Worm (Caenorhabditis elegans): ENCODE measurements around the gene Y47D7A.18.

- TF ChIP-seq ama-1 (optimal IDR thresholded peaks at IDR 0.05) = no peak
- no peak for TF ChIP-seq sea-1 (GFP tag; conservative IDR thresholded peaks at IDR 0.05)
- no peak for TF ChIP-seq ceh-36 (tag; optimal IDR thresholded peaks at IDR 0.05)
- TF ChIP-seq ceh-13 (GFP tag; optimal IDR thresholded peaks at IDR 0.05) = no peak
- no peak for TF ChIP-seq hnd-1 (tag; optimal IDR thresholded peaks at IDR 0.05)
- TF ChIP-seq tbx-11 (GFP tag; IDR thresholded peaks at IDR 0.05) = no peak
- no peak for TF ChIP-seq pes-1 (GFP tag; IDR thresholded peaks at IDR 0.05)
- TF ChIP-seq hmg-4 (GFP tag; optimal IDR thresholded peaks at IDR 0.05) = no peak
- TF ChIP-seq B0310.2 (tag; optimal IDR thresholded peaks at IDR 0.05) = no peak
- no peak for TF ChIP-seq ets-7 (tag; optimal IDR thresholded peaks at IDR 0.05)
- TF ChIP-seq flt-1 (GFP tag; IDR thresholded peaks at IDR 0.05) = no peak
Observed at ce11 chrV:4366440-4366839, 50.2 kb downstream of the Y47D7A.18 start, which contains the start of gene F32D1.11.
